Worm (Caenorhabditis elegans): ENCODE measurements around the gene Y52E8A.6.

DNA sequence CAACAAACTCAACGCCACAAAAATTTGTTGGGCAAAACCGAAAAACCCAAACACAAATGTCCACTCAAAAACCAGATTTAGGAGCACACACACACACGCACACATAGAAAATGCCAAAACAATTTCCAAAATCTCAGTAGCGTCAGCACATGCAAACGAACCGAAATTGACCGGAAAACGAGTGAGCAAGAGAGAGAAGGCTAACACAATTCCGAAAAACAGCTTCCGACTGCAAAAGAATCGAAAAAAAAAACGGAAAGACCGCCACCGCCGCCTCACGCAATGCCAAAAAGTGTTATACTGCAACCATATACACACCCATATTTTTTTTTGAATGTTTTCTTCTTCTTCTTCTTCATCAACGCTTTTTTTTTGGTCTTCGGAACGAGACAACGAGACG lies 28.0 kb downstream of the Y52E8A.6 start:
- TF ChIP-seq lin-13 (GFP tag; optimal IDR thresholded peaks at IDR 0.05) (no peak), mdl-1 (tag; optimal IDR thresholded peaks at IDR 0.05) (no peak), zfp-2 (tag; optimal IDR thresholded peaks at IDR 0.05) (no peak), zag-1 (tag; optimal IDR thresholded peaks at IDR 0.05) (no peak), nhr-237 (tag; optimal IDR thresholded peaks at IDR 0.05) (no peak), unc-130 (GFP tag; optimal IDR thresholded peaks at IDR 0.05) (no peak)

Measured in whole organism, L4 larva.